Worm (Caenorhabditis elegans) whole organism, late embryonic: Measurements from ENCODE around the gene C33F10.1.

Experiments used
- K09A11.1 ChIP-seq: sonication (generic microtip); optimal IDR thresholded peaks from 2 replicates; lab custom pipeline; 2017; ENCODE audit warnings: antibody characterized with exemption, mild to moderate bottlenecking, missing genetic modification characterization, missing compliant biosample characterization; ENCODE audit not compliant: insufficient read depth
- ama-1 ChIP-seq: fragments of 150-350 bp; optimal IDR thresholded peaks from 2 replicates; lab custom pipeline; 2014
- ceh-9 ChIP-seq: sonication (generic microtip); optimal IDR thresholded peaks from 2 replicates; lab custom pipeline; 2016; ENCODE audit warnings: mild to moderate bottlenecking, missing genetic modification characterization, inconsistent platforms, missing compliant biosample characterization
- elt-4 ChIP-seq: sonication (generic microtip); optimal IDR thresholded peaks from 2 replicates; lab custom pipeline; 2016; ENCODE audit warnings: missing genetic modification characterization, missing compliant biosample characterization
- eyg-1 ChIP-seq: sonication (generic microtip); optimal IDR thresholded peaks from 2 replicates; lab custom pipeline; 2016; ENCODE audit warnings: missing genotype, missing genetic modification characterization, missing compliant biosample characterization
- fax-1 ChIP-seq: sonication (generic microtip); optimal IDR thresholded peaks from 2 replicates; lab custom pipeline; 2016; ENCODE audit warnings: missing genotype, missing genetic modification characterization, missing compliant biosample characterization
- gmeb-2 ChIP-seq: sonication (generic microtip); optimal IDR thresholded peaks from 2 replicates; lab custom pipeline; 2016; ENCODE audit warnings: missing genetic modification characterization, inconsistent platforms, missing compliant biosample characterization
- hlh-13 ChIP-seq: fragments of 200-800 bp; sonication (Bioruptor generic); optimal IDR thresholded peaks from 2 replicates; lab custom pipeline; 2018; ENCODE audit warnings: mild to moderate bottlenecking, missing genetic modification characterization, missing compliant biosample characterization
- nhr-11 ChIP-seq: fragments of 150-350 bp; optimal IDR thresholded peaks from 2 replicates; lab custom pipeline; 2014; ENCODE audit warnings: missing biosample characterization, missing genetic modification characterization
- sdc-2 ChIP-seq: sonication (generic microtip); optimal IDR thresholded peaks from 2 replicates; lab custom pipeline; 2016; ENCODE audit warnings: missing genotype, missing genetic modification characterization, missing compliant biosample characterization
- sox-4 ChIP-seq: sonication (generic microtip); optimal IDR thresholded peaks from 2 replicates; lab custom pipeline; 2017; ENCODE audit warnings: mild to moderate bottlenecking, missing genetic modification characterization, inconsistent platforms, missing compliant biosample characterization
- unc-3 ChIP-seq, 2 experiments: fragments of 200-800 bp in 1 of 2; sonication (Bioruptor generic) in 1 of 2; sonication (generic microtip) in 1 of 2; conservative IDR thresholded peaks in 1 of 2; optimal IDR thresholded peaks in 1 of 2; 2 replicates each; pipeline versions ENCODE4 v1.3.6 to Lab custom; 2016 to 2022; ENCODE audit warnings: missing compliant biosample characterization in 2 of 2, missing genetic modification characterization in 2 of 2, missing genetic modification reagents in 1 of 2
- unc-42 ChIP-seq: sonication (generic microtip); optimal IDR thresholded peaks from 2 replicates; lab custom pipeline; 2016; ENCODE audit warnings: missing genotype, missing genetic modification characterization, missing compliant biosample characterization

DNA sequence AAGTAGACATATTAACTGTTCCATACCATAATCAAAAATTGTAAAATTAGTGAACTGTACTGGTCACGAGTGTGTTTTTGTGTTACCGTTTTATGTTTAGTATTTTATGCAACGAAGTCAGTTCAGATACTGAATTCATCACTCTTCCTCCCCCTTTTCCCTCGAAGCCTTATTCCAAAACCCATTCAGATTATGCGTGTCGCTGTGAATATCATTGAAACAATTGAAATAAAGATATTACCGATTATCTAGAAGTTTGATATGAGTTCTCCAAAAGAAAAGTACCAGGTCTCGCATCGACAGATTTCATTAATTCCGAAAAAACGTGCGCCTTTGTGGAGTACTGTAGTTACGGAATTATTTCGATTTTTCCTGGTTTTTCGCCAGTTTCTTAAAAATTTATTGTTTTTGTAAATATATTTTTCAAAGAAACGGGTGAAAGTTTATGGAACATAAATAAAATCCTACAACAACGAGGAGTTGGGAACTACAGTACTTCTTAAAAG, 24.1 kb downstream of the C33F10.1 start:
- TF ChIP-seq unc-42 (tag; lab: Kevin White, UChicago), result no peak
- no peak for TF ChIP-seq unc-3 (GFP tag; conservative IDR thresholded peaks at IDR 0.05; lab: Robert Waterston, UW)
- no peak for TF ChIP-seq unc-3 (tag; optimal IDR thresholded peaks at IDR 0.05; lab: Kevin White, UChicago)
- no peak for TF ChIP-seq nhr-11 (tag; lab: Kevin White, UChicago)
- no peak for TF ChIP-seq ceh-9
- no peak for TF ChIP-seq fax-1 (tag; lab: Kevin White, UChicago)
- TF ChIP-seq gmeb-2 (tag; lab: Kevin White, UChicago), result no peak
- no peak for TF ChIP-seq elt-4 (tag; lab: Kevin White, UChicago)
- no peak for TF ChIP-seq eyg-1 (tag; lab: Kevin White, UChicago)
- TF ChIP-seq hlh-13 (GFP tag; lab: Kevin White, UChicago), result no peak
- TF ChIP-seq K09A11.1 (tag; lab: Kevin White, UChicago), result no peak
- TF ChIP-seq sox-4 (tag; lab: Kevin White, UChicago), result no peak
- no peak for TF ChIP-seq sdc-2 (tag; lab: Kevin White, UChicago)
- no peak for TF ChIP-seq ama-1 (lab: Kevin White, UChicago)
